Fruit fly (Drosophila melanogaster) whole organism, adult: ENCODE measurements around the gene sowah.

Source experiments
- CG11617 ChIP-seq: fragments of 200-800 bp; sonication (Bioruptor generic); optimal IDR thresholded peaks from 2 replicates; lab custom pipeline; 2017; ENCODE audit warnings: mild to moderate bottlenecking, missing biosample characterization, missing genetic modification reagents, missing genetic modification characterization
- CG12768 ChIP-seq: fragments of 200-800 bp; sonication (Bioruptor generic); optimal IDR thresholded peaks from 2 replicates; lab custom pipeline; 2017; ENCODE audit warnings: missing biosample characterization, missing genetic modification characterization, mild to moderate bottlenecking, moderate library complexity, missing genetic modification reagents
- CG14711 ChIP-seq: fragments of 200-800 bp; sonication (Bioruptor generic); optimal IDR thresholded peaks from 2 replicates; lab custom pipeline; 2018; ENCODE audit warnings: missing biosample characterization, mild to moderate bottlenecking, missing genetic modification characterization, moderate library complexity
- CG1620 ChIP-seq: fragments of 200-800 bp; sonication (Bioruptor generic); optimal IDR thresholded peaks from 2 replicates; lab custom pipeline; 2016; ENCODE audit warnings: missing biosample characterization, missing genetic modification characterization
- CG33017 ChIP-seq: fragments of 200-800 bp; sonication (Bioruptor generic); optimal IDR thresholded peaks from 2 replicates; lab custom pipeline; 2018; ENCODE audit warnings: missing biosample characterization, mild to moderate bottlenecking, missing genetic modification characterization, moderate library complexity
- CG5204 ChIP-seq: fragments of 200-800 bp; sonication (Bioruptor generic); optimal IDR thresholded peaks from 2 replicates; lab custom pipeline; 2016; ENCODE audit warnings: missing biosample characterization, missing genetic modification characterization
- CG7045 ChIP-seq: fragments of 200-800 bp; sonication (Bioruptor generic); optimal IDR thresholded peaks from 2 replicates; lab custom pipeline; 2017; ENCODE audit warnings: missing biosample characterization, mild to moderate bottlenecking, missing genetic modification characterization
- CG7101 ChIP-seq: fragments of 200-800 bp; sonication (Bioruptor generic); optimal IDR thresholded peaks from 2 replicates; lab custom pipeline; 2018; ENCODE audit warnings: missing biosample characterization, mild to moderate bottlenecking, missing genetic modification characterization, moderate library complexity
- Clk ChIP-seq: fragments of 200-800 bp; sonication (Bioruptor generic); optimal IDR thresholded peaks from 2 replicates; lab custom pipeline; 2017; ENCODE audit warnings: missing biosample characterization, missing genetic modification characterization
- Crg-1 ChIP-seq: fragments of 200-800 bp; sonication (Bioruptor generic); optimal IDR thresholded peaks from 2 replicates; lab custom pipeline; 2016; ENCODE audit warnings: missing biosample characterization, missing genetic modification characterization
- Hr96 ChIP-seq: fragments of 200-800 bp; sonication (Bioruptor generic); optimal IDR thresholded peaks from 2 replicates; lab custom pipeline; 2016; ENCODE audit warnings: missing biosample characterization, missing genetic modification characterization
- Mnt ChIP-seq: fragments of 200-800 bp; sonication (Bioruptor generic); optimal IDR thresholded peaks from 2 replicates; lab custom pipeline; 2016; ENCODE audit warnings: missing biosample characterization, mild to moderate bottlenecking, missing genetic modification characterization
- bab1 ChIP-seq: fragments of 200-800 bp; sonication (Bioruptor generic); optimal IDR thresholded peaks from 3 replicates; lab custom pipeline; 2019; ENCODE audit warnings: missing biosample characterization, mild to moderate bottlenecking, missing genetic modification characterization, moderate library complexity
- cic ChIP-seq: fragments of 200-800 bp; sonication (Bioruptor generic); optimal IDR thresholded peaks from 2 replicates; lab custom pipeline; 2017; ENCODE audit warnings: missing biosample characterization, mild to moderate bottlenecking, missing genetic modification characterization, moderate library complexity
- cnc ChIP-seq, 2 experiments: fragments of >200 bp; optimal IDR thresholded peaks; 2 replicates each; lab custom pipeline; 2017
- kay ChIP-seq: fragments of 200-800 bp; sonication (Bioruptor generic); peaks from one replicate; lab custom pipeline; 2016; ENCODE audit warnings: missing biosample characterization, missing genetic modification characterization, borderline replicate concordance
- ovo ChIP-seq: fragments of 200-800 bp; sonication (Bioruptor generic); optimal IDR thresholded peaks from 2 replicates; lab custom pipeline; 2016; ENCODE audit warnings: missing biosample characterization, missing genetic modification characterization
- pad ChIP-seq: fragments of 200-800 bp; sonication (Bioruptor generic); optimal IDR thresholded peaks from 3 replicates; lab custom pipeline; 2017; ENCODE audit warnings: missing biosample characterization, missing genetic modification characterization, mild to moderate bottlenecking, moderate library complexity, missing genetic modification reagents
- tj ChIP-seq: fragments of 200-800 bp; sonication (Bioruptor generic); optimal IDR thresholded peaks from 3 replicates; lab custom pipeline; 2017; ENCODE audit warnings: missing biosample characterization, mild to moderate bottlenecking, missing genetic modification characterization, moderate library complexity
- toe ChIP-seq: fragments of 200-800 bp; sonication (Bioruptor generic); optimal IDR thresholded peaks from 2 replicates; lab custom pipeline; 2016; ENCODE audit warnings: missing biosample characterization, missing genetic modification characterization

sowah gene

DNA sequence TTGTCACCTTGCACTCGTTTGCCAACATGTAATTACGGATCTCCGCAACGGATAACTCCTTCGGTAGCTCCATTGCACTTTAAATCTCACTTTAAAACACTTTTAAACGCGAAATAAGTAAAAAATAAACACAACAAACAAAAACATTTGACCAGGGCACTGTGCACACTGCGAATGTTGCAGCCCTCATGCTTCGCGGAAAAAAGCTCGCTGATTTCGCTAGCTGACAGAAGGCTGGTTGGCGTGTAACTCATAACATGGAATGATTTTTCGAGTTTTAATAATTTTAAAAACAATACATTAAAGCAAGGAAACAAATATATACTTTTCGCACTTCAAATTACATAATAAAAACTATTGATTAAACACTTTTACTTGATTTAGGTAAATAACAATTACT lies at the start of gene sowah:
sowah (minus strand) TSS at position 177 of the 400 bp plus-strand sequence.
- TF ChIP-seq Mnt (GFP tag; lab: Kevin White, UChicago) (no peak), toe (peak; percentile 40), CG14711 (no peak), CG7101 (tag; lab: Kevin White, UChicago) (no peak), CG7045 (GFP tag; lab: Kevin White, UChicago) (no peak), tj (GFP tag; lab: Kevin White, UChicago) (no peak), Hr96 (GFP tag; lab: Kevin White, UChicago) (peak; percentile 10), kay (peak; percentile 94), bab1 (GFP tag; lab: Kevin White, UChicago) (peak; percentile 28), CG1620 (GFP tag; lab: Kevin White, UChicago) (peak; percentile 3), cic (no peak), CG12768 (GFP tag; lab: Kevin White, UChicago) (no peak), CG33017 (tag; lab: Kevin White, UChicago) (no peak), Crg-1 (GFP tag; lab: Kevin White, UChicago) (no peak), CG5204 (no peak), Clk (GFP tag; lab: Kevin White, UChicago) (no peak)

DNA sequence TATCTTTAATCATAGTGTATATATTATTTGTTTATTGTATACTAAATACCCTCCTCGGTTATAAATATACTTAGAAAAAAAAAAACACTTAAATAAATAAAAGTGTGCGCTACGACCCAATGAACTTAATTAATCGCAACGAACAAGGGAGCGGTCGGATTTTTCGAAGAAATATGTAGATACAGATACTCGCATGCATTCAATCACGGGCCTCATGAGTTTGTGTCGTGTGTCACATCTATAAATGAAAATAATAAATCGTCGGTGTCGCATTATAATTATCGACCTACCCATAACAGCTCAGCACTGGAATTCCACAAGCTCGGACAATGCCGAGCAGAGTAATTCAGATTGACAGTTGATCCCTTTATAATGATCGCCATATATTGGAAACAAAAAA lies 49.5 kb upstream of the sowah start:
- TF ChIP-seq CG11617 (GFP tag; lab: Kevin White, UChicago) (no peak), Crg-1 (GFP tag; lab: Kevin White, UChicago) (no peak), kay (peak; percentile 75)

- TF ChIP-seq Crg-1 (GFP tag; lab: Kevin White, UChicago) (no peak), bab1 (GFP tag; lab: Kevin White, UChicago) (no peak), CG5204 (no peak), toe (no peak), CG7045 (GFP tag; lab: Kevin White, UChicago) (no peak), CG1620 (GFP tag; lab: Kevin White, UChicago) (no peak), cic (no peak), CG12768 (GFP tag; lab: Kevin White, UChicago) (no peak), kay (no peak), Hr96 (GFP tag; lab: Kevin White, UChicago) (no peak), pad (GFP tag; lab: Kevin White, UChicago) (no peak), CG33017 (tag; lab: Kevin White, UChicago) (no peak), Clk (GFP tag; lab: Kevin White, UChicago) (no peak), Mnt (GFP tag; lab: Kevin White, UChicago) (no peak)
Measured at dm6 chr3L:12618824-12619370, 46.6 kb upstream of the sowah start.

DNA sequence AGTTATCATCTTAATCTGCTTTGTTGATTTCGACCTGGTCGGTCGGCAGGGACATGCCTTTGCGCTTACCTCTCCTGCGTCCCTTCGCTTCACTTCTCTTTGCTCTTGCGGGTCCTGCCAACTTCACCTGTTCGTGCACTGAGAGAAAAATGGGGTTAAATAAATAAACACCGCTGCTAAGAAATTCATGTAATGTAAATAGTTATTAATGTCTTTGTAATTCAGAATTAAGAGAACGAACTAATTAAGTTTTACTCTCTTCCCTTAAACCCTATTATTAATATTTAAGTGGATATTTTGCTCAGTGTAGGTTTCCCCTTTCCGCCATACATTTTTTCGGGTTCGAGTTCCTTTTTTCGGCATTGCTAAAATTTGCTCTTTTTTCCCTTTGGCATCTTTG lies 44.1 kb upstream of the sowah start:
- TF ChIP-seq CG1620 (GFP tag; lab: Kevin White, UChicago), result no peak
- no peak for TF ChIP-seq toe
- TF ChIP-seq tj (GFP tag; lab: Kevin White, UChicago), result no peak
- no peak for TF ChIP-seq ovo (GFP tag; lab: Kevin White, UChicago)
- no peak for TF ChIP-seq Hr96 (GFP tag; lab: Kevin White, UChicago)
- TF ChIP-seq CG33017 (tag; lab: Kevin White, UChicago), result no peak
- no peak for TF ChIP-seq Clk (GFP tag; lab: Kevin White, UChicago)
- no peak for TF ChIP-seq Mnt (GFP tag; lab: Kevin White, UChicago)
- no peak for TF ChIP-seq cnc (optimal IDR thresholded peaks at IDR 0.05; lab: Kevin White, UChicago)
- TF ChIP-seq CG14711, result no peak
- TF ChIP-seq CG11617 (GFP tag; lab: Kevin White, UChicago), result no peak
- TF ChIP-seq bab1 (GFP tag; lab: Kevin White, UChicago), result no peak
- no peak for TF ChIP-seq CG5204
- TF ChIP-seq Crg-1 (GFP tag; lab: Kevin White, UChicago), result no peak
- no peak for TF ChIP-seq pad (GFP tag; lab: Kevin White, UChicago)
- TF ChIP-seq kay, result no peak
- no peak for TF ChIP-seq cic

DNA sequence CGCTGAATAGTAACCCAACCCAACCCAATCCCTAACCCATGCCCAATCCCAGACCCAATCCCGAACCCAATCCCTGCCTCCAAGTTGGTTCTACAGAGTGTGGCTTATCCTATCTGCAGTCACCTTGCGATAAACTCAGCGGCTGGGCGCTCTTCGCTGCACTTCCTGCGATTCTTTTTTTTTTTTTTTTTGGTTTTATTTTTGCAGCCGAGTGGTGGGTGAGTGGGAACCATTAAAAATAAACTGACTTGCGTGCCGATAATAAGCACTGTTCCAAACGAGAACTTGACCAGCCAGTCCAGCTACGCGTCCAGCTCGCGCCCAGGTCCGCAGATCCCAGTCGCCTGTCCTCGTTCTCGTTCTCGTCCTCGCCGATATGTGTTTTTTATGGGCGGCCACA lies 42.7 kb upstream of the sowah start:
- no peak for TF ChIP-seq cnc (optimal IDR thresholded peaks at IDR 0.05; lab: Kevin White, UChicago)
- no peak for TF ChIP-seq CG1620 (GFP tag; lab: Kevin White, UChicago)
- TF ChIP-seq kay, result no peak
- no peak for TF ChIP-seq tj (GFP tag; lab: Kevin White, UChicago)
- TF ChIP-seq Hr96 (GFP tag; lab: Kevin White, UChicago), result no peak
- TF ChIP-seq Clk (GFP tag; lab: Kevin White, UChicago), result no peak
- no peak for TF ChIP-seq CG33017 (tag; lab: Kevin White, UChicago)
- TF ChIP-seq Mnt (GFP tag; lab: Kevin White, UChicago), result no peak
- no peak for TF ChIP-seq bab1 (GFP tag; lab: Kevin White, UChicago)
- no peak for TF ChIP-seq pad (GFP tag; lab: Kevin White, UChicago)
- TF ChIP-seq CG5204, result no peak
- no peak for TF ChIP-seq CG12768 (GFP tag; lab: Kevin White, UChicago)
- TF ChIP-seq CG7045 (GFP tag; lab: Kevin White, UChicago), result no peak
- no peak for TF ChIP-seq cic
- TF ChIP-seq Crg-1 (GFP tag; lab: Kevin White, UChicago), result no peak
- no peak for TF ChIP-seq CG11617 (GFP tag; lab: Kevin White, UChicago)

dm6 chr3L:12609387-12609799 lies 37.1 kb upstream of the sowah start, which contains the start of gene caup:
Gene caup, plus strand, starts transcription at chr3L:12609631.
- TF ChIP-seq pad (GFP tag; lab: Kevin White, UChicago) (peak; percentile 88), Clk (GFP tag; lab: Kevin White, UChicago) (no peak), cic (no peak), CG12768 (GFP tag; lab: Kevin White, UChicago) (no peak)
